Fruit fly (Drosophila melanogaster): ENCODE results near the gene RluA-1.

- TF ChIP-seq Rel (GFP tag; optimal IDR thresholded peaks at IDR 0.05) (no peak), Rel (tag; optimal IDR thresholded peaks at IDR 0.05) (no peak), dsf (GFP tag; optimal IDR thresholded peaks at IDR 0.05; ENCODE audit: borderline replicate concordance) (no peak), jim (GFP tag; optimal IDR thresholded peaks at IDR 0.05) (no peak), h (GFP tag; optimal IDR thresholded peaks at IDR 0.05) (no peak), Jra (GFP tag; optimal IDR thresholded peaks at IDR 0.05) (no peak)
Measured at dm6 chr2L:10497106-10497800, 23.1 kb upstream of the RluA-1 start.

Data from whole organism, wandering third instar larva.